ENCODE assay signal across 1 fruit fly cellular context in genomic region chr2L:6667719-6668325, dm6.
TF ChIP-seq lines count a peak whose summit lies in the region.

Gene Galt, minus strand, starts transcription at chr2L:6668033.

TF ChIP-seq in whole organism, embryonic, 481 proteins besides CTCF, POLR2A, EP300 and RAD21 (continued from another document and continues in another):
- TF ChIP-seq CG4328 (GFP tag; optimal IDR thresholded peaks at IDR 0.05; lab: Kevin White, UChicago), result peak; percentile 39
- no peak for TF ChIP-seq CG17568 (GFP tag; optimal IDR thresholded peaks at IDR 0.05; lab: Kevin White, UChicago)
- no peak for TF ChIP-seq Gsc (GFP tag; IDR thresholded peaks at IDR 0.05; lab: Robert Waterston, UW)
- TF ChIP-seq CG15514 (GFP tag; optimal IDR thresholded peaks at IDR 0.05; lab: Kevin White, UChicago), result peak; percentile 68
- TF ChIP-seq CG9437 (GFP tag; optimal IDR thresholded peaks at IDR 0.05; lab: Kevin White, UChicago), result peak; percentile 50
- no peak for TF ChIP-seq CG8765 (GFP tag; IDR thresholded peaks at IDR 0.05; lab: Robert Waterston, UW)
- TF ChIP-seq Oli (tag; optimal IDR thresholded peaks at IDR 0.05; lab: Kevin White, UChicago), result no peak
- TF ChIP-seq crc (GFP tag; optimal IDR thresholded peaks at IDR 0.05; lab: Kevin White, UChicago), result no peak
- TF ChIP-seq Dip2 (GFP tag; IDR thresholded peaks at IDR 0.05; lab: Robert Waterston, UW), result no peak
- TF ChIP-seq CG7928 (GFP tag; optimal IDR thresholded peaks at IDR 0.05; lab: Kevin White, UChicago), result no peak
- TF ChIP-seq h (optimal IDR thresholded peaks at IDR 0.05; lab: Kevin White, UChicago), result no peak
- TF ChIP-seq Med (GFP tag; lab: Kevin White, UChicago), result peak; percentile 78
- TF ChIP-seq CG13424 (tag; optimal IDR thresholded peaks at IDR 0.05; lab: Kevin White, UChicago), result peak; percentile 46
- TF ChIP-seq Doc2 (GFP tag; IDR thresholded peaks at IDR 0.05; lab: Robert Waterston, UW), result no peak
- peak; percentile 35 for TF ChIP-seq CG7271 (tag; optimal IDR thresholded peaks at IDR 0.05; lab: Kevin White, UChicago)
- TF ChIP-seq CG16779 (GFP tag; IDR thresholded peaks at IDR 0.05; lab: Robert Waterston, UW), result no peak
- TF ChIP-seq CG7357 (GFP tag; IDR thresholded peaks at IDR 0.05; lab: Robert Waterston, UW), result no peak
- no peak for TF ChIP-seq CG32772 (GFP tag; IDR thresholded peaks at IDR 0.05; lab: Robert Waterston, UW)
- TF ChIP-seq Hand (GFP tag; optimal IDR thresholded peaks at IDR 0.05; lab: Kevin White, UChicago), result no peak
- no peak for TF ChIP-seq ab (GFP tag; optimal IDR thresholded peaks at IDR 0.05; lab: Kevin White, UChicago)
- peak; percentile 2 for TF ChIP-seq Bteb2 (GFP tag; optimal IDR thresholded peaks at IDR 0.05; lab: Kevin White, UChicago)
- no peak for TF ChIP-seq CG15073 (GFP tag; optimal IDR thresholded peaks at IDR 0.05; lab: Kevin White, UChicago)
- no peak for TF ChIP-seq sens-2 (GFP tag; IDR thresholded peaks at IDR 0.05; lab: Robert Waterston, UW)
- TF ChIP-seq CG10274 (GFP tag; optimal IDR thresholded peaks at IDR 0.05; lab: Kevin White, UChicago), result no peak
- TF ChIP-seq dmrt99B (tag; optimal IDR thresholded peaks at IDR 0.05; lab: Kevin White, UChicago), result no peak
- TF ChIP-seq crol (GFP tag; IDR thresholded peaks at IDR 0.05; lab: Robert Waterston, UW), result no peak
- peak; percentile 9 for TF ChIP-seq kah (GFP tag; optimal IDR thresholded peaks at IDR 0.05; lab: Kevin White, UChicago)
- TF ChIP-seq CG15269 (tag; optimal IDR thresholded peaks at IDR 0.05; lab: Kevin White, UChicago), result no peak
- TF ChIP-seq caup (GFP tag; optimal IDR thresholded peaks at IDR 0.05; lab: Kevin White, UChicago; ENCODE audit: severe bottlenecking), result peak; percentile 48
- TF ChIP-seq Ets97D (GFP tag; optimal IDR thresholded peaks at IDR 0.05; lab: Kevin White, UChicago), result no peak
- peak; percentile 95 for TF ChIP-seq z (GFP tag; IDR thresholded peaks at IDR 0.05; lab: Robert Waterston, UW)
- TF ChIP-seq CG10462 (GFP tag; optimal IDR thresholded peaks at IDR 0.05; lab: Kevin White, UChicago), result no peak
- peak; percentile 28 for TF ChIP-seq Xbp1 (GFP tag; optimal IDR thresholded peaks at IDR 0.05; lab: Kevin White, UChicago)
- peak; percentile 64 for TF ChIP-seq CG17829 (tag; optimal IDR thresholded peaks at IDR 0.05; lab: Kevin White, UChicago)
- no peak for TF ChIP-seq Camta (GFP tag; optimal IDR thresholded peaks at IDR 0.05; lab: Kevin White, UChicago)
- TF ChIP-seq sima (GFP tag; optimal IDR thresholded peaks at IDR 0.05; lab: Kevin White, UChicago), result no peak
- TF ChIP-seq danr (GFP tag; IDR thresholded peaks at IDR 0.05; lab: Robert Waterston, UW), result no peak
- TF ChIP-seq Xrp1 (GFP tag; IDR thresholded peaks at IDR 0.05; lab: Robert Waterston, UW), result peak; percentile 52
- TF ChIP-seq CG17359 (tag; optimal IDR thresholded peaks at IDR 0.05; lab: Kevin White, UChicago), result peak; percentile 19
- TF ChIP-seq CG4404 (GFP tag; IDR thresholded peaks at IDR 0.05; lab: Robert Waterston, UW), result no peak
- peak; percentile 5 for TF ChIP-seq CG6765 (GFP tag; optimal IDR thresholded peaks at IDR 0.05; lab: Kevin White, UChicago)
- peak; percentile 79; the same call in 1 of the 2 replicates for TF ChIP-seq NFAT (GFP tag; IDR thresholded peaks at IDR 0.05; lab: Robert Waterston, UW)
- TF ChIP-seq zf30C (GFP tag; optimal IDR thresholded peaks at IDR 0.05; lab: Kevin White, UChicago), result no peak
- TF ChIP-seq Chrac-16 (GFP tag; optimal IDR thresholded peaks at IDR 0.05; lab: Kevin White, UChicago), result no peak
- TF ChIP-seq CG10654 (GFP tag; optimal IDR thresholded peaks at IDR 0.05; lab: Kevin White, UChicago), result no peak
- TF ChIP-seq CG6272 (GFP tag; IDR thresholded peaks at IDR 0.05; lab: Robert Waterston, UW), result peak; percentile 21; the same call in 1 of the 2 replicates
- peak; percentile 84 for TF ChIP-seq CG34224 (GFP tag; IDR thresholded peaks at IDR 0.05; lab: Robert Waterston, UW; ENCODE audit: partially characterized antibody)
- TF ChIP-seq CG11504 (tag; optimal IDR thresholded peaks at IDR 0.05; lab: Kevin White, UChicago), result no peak
- TF ChIP-seq CG5953 (GFP tag; IDR thresholded peaks at IDR 0.05; lab: Robert Waterston, UW), result no peak
- TF ChIP-seq CG2120 (GFP tag; optimal IDR thresholded peaks at IDR 0.05; lab: Kevin White, UChicago), result peak; percentile 59
- no peak for TF ChIP-seq abd-A (tag; optimal IDR thresholded peaks at IDR 0.05; lab: Kevin White, UChicago)
- no peak for TF ChIP-seq ind (GFP tag; optimal IDR thresholded peaks at IDR 0.05; lab: Kevin White, UChicago)
- no peak for TF ChIP-seq Oaz (GFP tag; IDR thresholded peaks at IDR 0.05; lab: Robert Waterston, UW)
- TF ChIP-seq CG2129 (GFP tag; IDR thresholded peaks at IDR 0.05; lab: Robert Waterston, UW; ENCODE audit: partially characterized antibody), result no peak
- no peak for TF ChIP-seq CG31365 (tag; optimal IDR thresholded peaks at IDR 0.05; lab: Kevin White, UChicago)
- peak; percentile 20 for TF ChIP-seq CG10209 (GFP tag; optimal IDR thresholded peaks at IDR 0.05; lab: Kevin White, UChicago)
- peak; percentile 34 for TF ChIP-seq CG9797 (GFP tag; optimal IDR thresholded peaks at IDR 0.05; lab: Kevin White, UChicago)
- TF ChIP-seq CG10321 (GFP tag; IDR thresholded peaks at IDR 0.05; lab: Robert Waterston, UW), result no peak
- peak; percentile 61 for TF ChIP-seq CG3163 (GFP tag; optimal IDR thresholded peaks at IDR 0.05; lab: Kevin White, UChicago)
- no peak for TF ChIP-seq CG10366 (GFP tag; IDR thresholded peaks at IDR 0.05; lab: Robert Waterston, UW)
- TF ChIP-seq Dek (tag; optimal IDR thresholded peaks at IDR 0.05; lab: Kevin White, UChicago), result peak; percentile 4
- TF ChIP-seq fd3F (GFP tag; optimal IDR thresholded peaks at IDR 0.05; lab: Kevin White, UChicago), result peak; percentile 11
- no peak for TF ChIP-seq CG3407 (GFP tag; optimal IDR thresholded peaks at IDR 0.05; lab: Kevin White, UChicago)
- no peak for TF ChIP-seq Ravus (GFP tag; IDR thresholded peaks at IDR 0.05; lab: Robert Waterston, UW)
- peak; percentile 13 for TF ChIP-seq bcd (GFP tag; optimal IDR thresholded peaks at IDR 0.05; lab: Kevin White, UChicago)
- no peak for TF ChIP-seq CG8944 (GFP tag; optimal IDR thresholded peaks at IDR 0.05; lab: Kevin White, UChicago)
- TF ChIP-seq Sin3A (optimal IDR thresholded peaks at IDR 0.05; lab: Kevin White, UChicago), result no peak
- peak; percentile 53 for TF ChIP-seq stwl (tag; optimal IDR thresholded peaks at IDR 0.05; lab: Kevin White, UChicago)
- TF ChIP-seq Fer1 (GFP tag; optimal IDR thresholded peaks at IDR 0.05; lab: Kevin White, UChicago), result peak; percentile 68
- no peak for TF ChIP-seq CG30431 (GFP tag; optimal IDR thresholded peaks at IDR 0.05; lab: Kevin White, UChicago)
- peak; percentile 90 for TF ChIP-seq CG14860 (GFP tag; IDR thresholded peaks at IDR 0.05; lab: Robert Waterston, UW; ENCODE audit: partially characterized antibody)
- peak; percentile 52 for TF ChIP-seq nmo (GFP tag; optimal IDR thresholded peaks at IDR 0.05; lab: Kevin White, UChicago)
- TF ChIP-seq Ada2b (GFP tag; IDR thresholded peaks at IDR 0.05; lab: Robert Waterston, UW), result peak; percentile 21; the same call in 1 of the 2 replicates
- peak; percentile 93 for TF ChIP-seq nerfin-1 (tag; optimal IDR thresholded peaks at IDR 0.05; lab: Kevin White, UChicago)
- no peak for TF ChIP-seq Dip3 (GFP tag; optimal IDR thresholded peaks at IDR 0.05; lab: Kevin White, UChicago)
- no peak for TF ChIP-seq CG6689 (GFP tag; IDR thresholded peaks at IDR 0.05; lab: Robert Waterston, UW)
- no peak for TF ChIP-seq Ptx1 (GFP tag; IDR thresholded peaks at IDR 0.05; lab: Robert Waterston, UW)
- no peak for TF ChIP-seq CG6654 (GFP tag; optimal IDR thresholded peaks at IDR 0.05; lab: Kevin White, UChicago)
- TF ChIP-seq HmgZ (tag; optimal IDR thresholded peaks at IDR 0.05; lab: Kevin White, UChicago), result peak; percentile 19
- peak; percentile 77 for TF ChIP-seq Dll (GFP tag; IDR thresholded peaks at IDR 0.05; lab: Robert Waterston, UW; ENCODE audit: partially characterized antibody)
- no peak for TF ChIP-seq toy (GFP tag; IDR thresholded peaks at IDR 0.05; lab: Robert Waterston, UW)
- no peak for TF ChIP-seq CG3065 (GFP tag; optimal IDR thresholded peaks at IDR 0.05; lab: Kevin White, UChicago)
- peak; percentile 5 for TF ChIP-seq CG8388 (GFP tag; optimal IDR thresholded peaks at IDR 0.05; lab: Kevin White, UChicago)
- peak; percentile 16; the same call in 1 of the 2 replicates for TF ChIP-seq chm (GFP tag; IDR thresholded peaks at IDR 0.05; lab: Robert Waterston, UW)
- no peak for TF ChIP-seq CG9876 (GFP tag; optimal IDR thresholded peaks at IDR 0.05; lab: Kevin White, UChicago)
- peak; percentile 36; the same call in 1 of the 2 replicates for TF ChIP-seq E2f2 (GFP tag; IDR thresholded peaks at IDR 0.05; lab: Robert Waterston, UW)
- no peak for TF ChIP-seq CG17802 (tag; optimal IDR thresholded peaks at IDR 0.05; lab: Kevin White, UChicago)
- no peak for TF ChIP-seq dati (GFP tag; IDR thresholded peaks at IDR 0.05; lab: Robert Waterston, UW)
- TF ChIP-seq ssp (GFP tag; IDR thresholded peaks at IDR 0.05; lab: Robert Waterston, UW), result no peak
- no peak for TF ChIP-seq cad (GFP tag; optimal IDR thresholded peaks at IDR 0.05; lab: Kevin White, UChicago)
- peak; percentile 57; the same call in 1 of the 2 replicates for TF ChIP-seq GATAe (GFP tag; conservative IDR thresholded peaks at IDR 0.05; lab: Robert Waterston, UW)
- no peak for TF ChIP-seq tll (GFP tag; optimal IDR thresholded peaks at IDR 0.05; lab: Kevin White, UChicago)
- TF ChIP-seq CG7556 (GFP tag; optimal IDR thresholded peaks at IDR 0.05; lab: Kevin White, UChicago), result no peak
- peak; percentile 26 for TF ChIP-seq Sox102F (GFP tag; optimal IDR thresholded peaks at IDR 0.05; lab: Kevin White, UChicago)
- TF ChIP-seq D (optimal IDR thresholded peaks at IDR 0.05; lab: Kevin White, UChicago), result no peak
- TF ChIP-seq D (GFP tag; optimal IDR thresholded peaks at IDR 0.05; lab: Kevin White, UChicago), result peak; percentile 27
- no peak for TF ChIP-seq CG18476 (GFP tag; optimal IDR thresholded peaks at IDR 0.05; lab: Kevin White, UChicago)
- no peak for TF ChIP-seq CG8089 (GFP tag; optimal IDR thresholded peaks at IDR 0.05; lab: Kevin White, UChicago)
- TF ChIP-seq CG12155 (GFP tag; optimal IDR thresholded peaks at IDR 0.05; lab: Kevin White, UChicago), result no peak
- TF ChIP-seq sna (GFP tag; IDR thresholded peaks at IDR 0.05; lab: Robert Waterston, UW; ENCODE audit: partially characterized antibody), result peak; percentile 80; the same call in 1 of the 2 replicates
- TF ChIP-seq Hr78 (GFP tag; optimal IDR thresholded peaks at IDR 0.05; lab: Kevin White, UChicago), result peak in 1 of 2 experiments; percentile 18
- TF ChIP-seq mld (GFP tag; IDR thresholded peaks at IDR 0.05; lab: Robert Waterston, UW; ENCODE audit: partially characterized antibody), result peak; percentile 47; the same call in 1 of the 3 replicates
- no peak for TF ChIP-seq CG11456 (GFP tag; IDR thresholded peaks at IDR 0.05; lab: Robert Waterston, UW)
- no peak for TF ChIP-seq Stat92E (GFP tag; optimal IDR thresholded peaks at IDR 0.05; lab: Kevin White, UChicago)
- TF ChIP-seq amos (GFP tag; IDR thresholded peaks at IDR 0.05; lab: Robert Waterston, UW; ENCODE audit: partially characterized antibody), result peak; percentile 10; the same call in 1 of the 2 replicates
- no peak for TF ChIP-seq her (GFP tag; optimal IDR thresholded peaks at IDR 0.05; lab: Kevin White, UChicago)
- no peak for TF ChIP-seq gt (GFP tag; IDR thresholded peaks at IDR 0.05; lab: Robert Waterston, UW)
- TF ChIP-seq Dp (GFP tag; optimal IDR thresholded peaks at IDR 0.05; lab: Kevin White, UChicago), result peak; percentile 10
- no peak for TF ChIP-seq Six4 (GFP tag; optimal IDR thresholded peaks at IDR 0.05; lab: Kevin White, UChicago)
- no peak; the same call in 2 of the 3 replicates for TF ChIP-seq Dbx (GFP tag; IDR thresholded peaks at IDR 0.05; lab: Robert Waterston, UW)
- peak; percentile 54; the same call in 2 of the 3 replicates for TF ChIP-seq zen2 (GFP tag; IDR thresholded peaks at IDR 0.05; lab: Robert Waterston, UW; ENCODE audit: partially characterized antibody)
- TF ChIP-seq CG16813 (GFP tag; IDR thresholded peaks at IDR 0.05; lab: Robert Waterston, UW; ENCODE audit: partially characterized antibody), result peak; percentile 82
- TF ChIP-seq CG12942 (GFP tag; optimal IDR thresholded peaks at IDR 0.05; lab: Kevin White, UChicago), result no peak
- TF ChIP-seq ro (GFP tag; IDR thresholded peaks at IDR 0.05; lab: Robert Waterston, UW), result no peak
- peak in 1 of 2 experiments; percentile 57 for TF ChIP-seq insv (GFP tag; optimal IDR thresholded peaks at IDR 0.05; lab: Kevin White, UChicago)
- no peak for TF ChIP-seq Atf3 (GFP tag; optimal IDR thresholded peaks at IDR 0.05; lab: Kevin White, UChicago)
- peak; percentile 76; the same call in 1 of the 2 replicates for TF ChIP-seq tna (GFP tag; IDR thresholded peaks at IDR 0.05; lab: Robert Waterston, UW; ENCODE audit: partially characterized antibody)
- no peak for TF ChIP-seq Drgx (GFP tag; IDR thresholded peaks at IDR 0.05; lab: Robert Waterston, UW)
- peak; percentile 76 for TF ChIP-seq hb (GFP tag; IDR thresholded peaks at IDR 0.05; lab: Robert Waterston, UW; ENCODE audit: partially characterized antibody)
- TF ChIP-seq lilli (GFP tag; optimal IDR thresholded peaks at IDR 0.05; lab: Kevin White, UChicago), result peak; percentile 42
- no peak for TF ChIP-seq pb (GFP tag; optimal IDR thresholded peaks at IDR 0.05; lab: Kevin White, UChicago)
- TF ChIP-seq tgo (GFP tag; IDR thresholded peaks at IDR 0.05; lab: Robert Waterston, UW), result peak; percentile 39; the same call in 1 of the 3 replicates
- TF ChIP-seq ken (GFP tag; IDR thresholded peaks at IDR 0.05; lab: Robert Waterston, UW), result no peak
- TF ChIP-seq Hr3 (GFP tag; optimal IDR thresholded peaks at IDR 0.05; lab: Kevin White, UChicago), result peak; percentile 5
- peak; percentile 26 for TF ChIP-seq Meics (GFP tag; optimal IDR thresholded peaks at IDR 0.05; lab: Kevin White, UChicago)
- TF ChIP-seq CG8478 (optimal IDR thresholded peaks at IDR 0.05; lab: Kevin White, UChicago), result no peak
- peak in 1 of 2 experiments; percentile 73 for TF ChIP-seq crp (GFP tag; optimal IDR thresholded peaks at IDR 0.05; lab: Kevin White, UChicago)
- peak; percentile 20 for TF ChIP-seq NfI (GFP tag; optimal IDR thresholded peaks at IDR 0.05; lab: Kevin White, UChicago)
- no peak for TF ChIP-seq CG3995 (GFP tag; optimal IDR thresholded peaks at IDR 0.05; lab: Kevin White, UChicago)
- TF ChIP-seq CG2199 (GFP tag; IDR thresholded peaks at IDR 0.05; lab: Robert Waterston, UW), result no peak
- no peak for TF ChIP-seq Rx (GFP tag; IDR thresholded peaks at IDR 0.05; lab: Robert Waterston, UW)
- no peak for TF ChIP-seq bigmax (GFP tag; optimal IDR thresholded peaks at IDR 0.05; lab: Kevin White, UChicago)
- no peak for TF ChIP-seq CG13894 (tag; optimal IDR thresholded peaks at IDR 0.05; lab: Kevin White, UChicago)
